Worm (Caenorhabditis elegans) whole organism, L4/young adult: ENCODE measurements around the gene C44F1.1.

ENCODE experiments used
- W03F9.2 ChIP-seq: fragments of 150-350 bp; optimal IDR thresholded peaks from 2 replicates; lab custom pipeline; 2014; ENCODE audit warnings: missing biosample characterization, missing genetic modification characterization
- dao-5 ChIP-seq: sonication (generic microtip); optimal IDR thresholded peaks from 2 replicates; lab custom pipeline; 2016; ENCODE audit warnings: missing genotype, missing genetic modification characterization, moderate library complexity, missing compliant biosample characterization
- him-1 ChIP-seq: sonication (generic microtip); optimal IDR thresholded peaks from 2 replicates; lab custom pipeline; 2016; ENCODE audit warnings: missing genotype, missing genetic modification reagents, missing genetic modification characterization, missing compliant biosample characterization

DNA sequence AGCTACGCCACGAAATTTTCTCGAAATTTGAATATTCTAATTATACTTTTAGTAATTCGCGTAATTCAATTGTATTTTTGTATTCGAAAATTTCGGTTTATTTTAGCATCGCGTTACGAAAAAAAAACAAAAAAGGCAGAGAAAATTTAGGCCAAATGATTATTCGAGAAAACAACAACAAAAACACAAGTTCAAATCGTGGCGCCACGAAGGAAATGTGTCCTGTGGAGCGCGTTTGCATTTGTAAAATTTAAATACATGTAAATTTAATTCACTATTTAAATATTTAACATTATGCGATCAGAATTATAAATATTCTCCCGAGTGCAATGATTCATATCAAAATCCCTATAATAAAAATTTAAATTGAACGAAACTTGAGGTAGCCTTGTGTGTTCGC is 41.6 kb downstream of the C44F1.1 start:
- TF ChIP-seq him-1 (tag; lab: Kevin White, UChicago) (no peak), W03F9.2 (no peak), dao-5 (no peak)
